Fruit fly (Drosophila melanogaster) Kc167 (cell line): ENCODE measurements around the gene CG15916.

Experiments
- Myc ChIP-seq: fragments of >200 bp; optimal IDR thresholded peaks from 2 replicates; lab custom pipeline; 2017; ENCODE audit warnings: missing external identifiers
- Sin3A ChIP-seq: fragments of >200 bp; optimal IDR thresholded peaks from 2 replicates; lab custom pipeline; 2018; ENCODE audit warnings: missing external identifiers
- h ChIP-seq: fragments of >200 bp; optimal IDR thresholded peaks from 3 replicates; lab custom pipeline; 2018; ENCODE audit warnings: missing external identifiers
- insv ChIP-seq: fragments of >200 bp; optimal IDR thresholded peaks from 3 replicates; lab custom pipeline; 2018; ENCODE audit warnings: missing external identifiers
- psq ChIP-seq: fragments of >200 bp; optimal IDR thresholded peaks from 2 replicates; lab custom pipeline; 2017; ENCODE audit warnings: missing external identifiers
- ttk ChIP-seq: sonication (Bioruptor generic); optimal IDR thresholded peaks from 2 replicates; lab custom pipeline; 2017; ENCODE audit warnings: missing external identifiers

The CG15916 gene

dm6 chrX:15866799-15867412, 23.5 kb upstream of the CG15916 start:
- no peak for TF ChIP-seq h
- no peak for TF ChIP-seq Sin3A (lab: Kevin White, UChicago)
- TF ChIP-seq insv (lab: Kevin White, UChicago), result no peak
- TF ChIP-seq ttk (lab: Kevin White, UChicago), result no peak

DNA sequence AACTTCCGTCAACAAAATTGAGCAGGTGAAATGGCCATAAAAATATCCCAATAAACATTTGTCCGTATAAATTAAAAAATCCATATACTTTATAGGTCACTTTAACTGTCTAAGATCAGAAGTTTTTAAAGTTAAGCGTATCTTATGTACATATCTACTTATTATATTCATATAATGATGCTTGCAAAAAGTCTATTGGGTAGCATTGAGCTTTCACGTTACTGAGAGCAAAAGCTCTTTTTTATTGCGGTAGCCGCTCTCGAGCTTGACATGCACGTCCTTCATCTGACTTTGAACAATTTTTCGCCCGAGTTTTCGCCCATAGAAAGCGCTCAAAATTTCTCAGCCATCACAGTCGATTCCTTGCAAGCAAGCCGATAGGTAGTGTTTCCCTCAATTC, 22.5 kb upstream of the CG15916 start, which contains the start of gene Gapdh2:
TSS of gene Gapdh2 (plus strand) at position 283 of the 400 bp plus-strand sequence.
- TF ChIP-seq ttk (lab: Kevin White, UChicago) (no peak), h (no peak), Myc (no peak), psq (lab: Kevin White, UChicago) (no peak), Sin3A (lab: Kevin White, UChicago) (no peak), insv (lab: Kevin White, UChicago) (no peak)

DNA sequence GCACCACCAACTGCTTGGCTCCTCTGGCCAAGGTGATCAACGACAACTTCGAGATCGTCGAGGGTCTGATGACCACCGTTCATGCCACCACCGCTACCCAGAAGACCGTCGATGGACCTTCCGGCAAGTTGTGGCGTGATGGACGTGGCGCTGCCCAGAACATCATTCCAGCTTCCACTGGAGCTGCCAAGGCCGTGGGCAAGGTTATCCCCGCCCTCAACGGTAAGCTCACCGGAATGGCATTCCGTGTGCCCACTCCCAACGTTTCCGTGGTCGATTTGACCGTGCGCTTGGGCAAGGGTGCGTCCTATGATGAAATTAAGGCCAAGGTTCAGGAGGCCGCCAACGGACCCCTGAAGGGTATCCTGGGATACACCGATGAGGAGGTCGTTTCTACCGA, 21.6 kb upstream of the CG15916 start:
- no peak for TF ChIP-seq psq (lab: Kevin White, UChicago)
- TF ChIP-seq h, result no peak
- TF ChIP-seq Sin3A (lab: Kevin White, UChicago), result no peak
- no peak for TF ChIP-seq Myc
- no peak for TF ChIP-seq insv (lab: Kevin White, UChicago)
- peak; percentile 81 for TF ChIP-seq ttk (lab: Kevin White, UChicago)

- TF ChIP-seq insv (lab: Kevin White, UChicago), result no peak
- TF ChIP-seq Sin3A (lab: Kevin White, UChicago), result no peak
These were observed 20.5 kb upstream of the CG15916 start, which contains the start of gene CG16952 for dm6 chrX:15869843-15870242. TSS of gene CG16952 (plus strand) at chrX:15870183.

DNA sequence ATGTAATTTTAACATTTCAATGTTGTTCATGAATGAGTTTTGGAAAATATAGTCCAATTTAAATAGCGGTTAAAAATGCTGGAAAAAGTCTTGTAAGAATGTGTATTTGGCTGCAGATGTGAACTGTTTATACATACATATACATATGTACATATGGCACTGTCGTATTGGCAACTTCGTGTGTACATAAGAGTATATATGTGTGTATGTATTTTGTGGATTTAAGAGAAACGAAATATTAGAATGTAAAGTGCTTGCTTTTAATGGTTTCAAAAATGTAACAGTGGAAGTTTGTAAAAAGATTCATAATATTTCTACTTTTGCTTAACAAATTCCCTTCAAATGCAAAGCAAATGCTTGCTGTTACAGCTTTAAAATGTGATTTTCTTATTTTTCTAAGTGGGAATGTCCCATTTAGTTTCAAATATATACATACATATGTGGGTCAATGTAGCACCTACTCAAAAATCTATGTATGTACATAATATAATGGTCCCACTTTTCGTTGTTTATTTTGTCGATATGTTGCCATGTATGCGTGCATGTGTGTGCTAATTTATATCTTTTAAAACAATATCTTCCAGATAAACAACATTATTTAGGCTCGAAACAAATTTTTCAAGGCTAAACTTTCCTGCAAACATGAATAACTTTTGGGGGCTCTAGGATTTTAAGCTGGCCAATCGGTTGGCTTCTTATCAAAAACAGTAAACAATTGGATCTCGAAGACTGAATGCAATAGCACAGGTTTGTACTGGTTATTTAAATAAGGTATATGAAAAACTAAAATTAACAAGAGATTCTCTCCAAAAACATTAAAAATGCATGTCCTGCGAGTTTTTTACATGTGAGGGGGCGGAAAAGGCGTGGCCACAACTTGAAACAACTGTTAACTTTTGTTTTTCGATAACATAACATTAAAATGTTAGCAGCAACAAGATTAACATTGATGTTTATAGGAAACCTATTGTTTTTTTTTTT, 19.3 kb upstream of the CG15916 start:
- TF ChIP-seq Myc (no peak), insv (lab: Kevin White, UChicago) (no peak), ttk (lab: Kevin White, UChicago) (no peak), Sin3A (lab: Kevin White, UChicago) (no peak), psq (lab: Kevin White, UChicago) (no peak)

- no peak for TF ChIP-seq Sin3A (lab: Kevin White, UChicago)
- TF ChIP-seq ttk (lab: Kevin White, UChicago), result no peak
- TF ChIP-seq insv (lab: Kevin White, UChicago), result no peak
- TF ChIP-seq h, result no peak
- TF ChIP-seq Myc, result no peak
- no peak for TF ChIP-seq psq (lab: Kevin White, UChicago)
These were observed 16.0 kb upstream of the CG15916 start for dm6 chrX:15874437-15874836.

DNA sequence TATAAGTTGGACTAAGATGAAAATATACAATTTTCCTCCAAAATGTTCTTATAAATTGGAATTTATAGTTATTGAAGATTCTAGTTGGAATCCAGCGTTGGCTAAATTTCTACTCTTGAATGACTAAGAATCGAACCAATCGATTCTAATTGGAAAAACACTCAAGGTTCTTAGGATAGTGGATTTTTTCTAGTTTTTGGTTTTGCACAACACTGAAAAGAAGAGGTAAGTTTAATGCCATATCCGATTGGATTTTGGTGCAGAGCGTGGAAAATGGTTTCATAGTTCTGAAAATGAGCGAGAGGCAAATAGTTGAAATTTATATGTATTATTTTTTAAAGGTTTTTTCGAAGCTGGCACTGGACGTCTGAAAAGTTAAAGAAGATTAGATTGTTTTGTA, 14.8 kb upstream of the CG15916 start:
- TF ChIP-seq psq (lab: Kevin White, UChicago), result no peak
- no peak for TF ChIP-seq Sin3A (lab: Kevin White, UChicago)
- no peak for TF ChIP-seq insv (lab: Kevin White, UChicago)
- no peak for TF ChIP-seq h
- TF ChIP-seq ttk (lab: Kevin White, UChicago), result no peak
- TF ChIP-seq Myc, result no peak

dm6 chrX:15886411-15887246, 3.8 kb upstream of the CG15916 start:
- TF ChIP-seq insv (lab: Kevin White, UChicago) (no peak), psq (lab: Kevin White, UChicago) (peak; percentile 85)

DNA sequence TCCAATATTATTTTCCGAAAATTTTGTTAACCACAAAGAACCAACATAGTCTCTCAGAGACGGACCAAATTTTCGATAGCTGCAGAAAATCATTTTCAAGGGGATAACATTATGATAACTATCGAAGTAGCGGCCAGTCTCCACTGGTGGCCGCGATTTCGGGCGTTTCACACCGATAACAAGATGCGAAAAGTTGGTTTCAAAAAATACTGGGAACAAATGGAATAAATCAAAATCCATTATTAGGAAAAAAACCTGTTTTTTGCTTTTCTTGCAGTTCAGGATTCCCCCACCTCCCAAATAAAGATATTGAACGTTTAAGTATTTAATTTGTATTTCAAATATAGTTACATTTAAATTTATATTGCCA, 3.2 kb upstream of the CG15916 start, which contains the start of gene tay:
TSS of gene tay (minus strand) at position 65 of the 370 bp plus-strand sequence.
- TF ChIP-seq Myc, result no peak
- TF ChIP-seq psq (lab: Kevin White, UChicago), result no peak
- TF ChIP-seq h, result no peak
- TF ChIP-seq Sin3A (lab: Kevin White, UChicago), result no peak
- TF ChIP-seq ttk (lab: Kevin White, UChicago), result no peak
- no peak for TF ChIP-seq insv (lab: Kevin White, UChicago)

- no peak for TF ChIP-seq h
- TF ChIP-seq ttk (lab: Kevin White, UChicago), result no peak
- no peak for TF ChIP-seq Myc
These were observed 1.6 kb upstream of the CG15916 start for dm6 chrX:15888763-15889162.

DNA sequence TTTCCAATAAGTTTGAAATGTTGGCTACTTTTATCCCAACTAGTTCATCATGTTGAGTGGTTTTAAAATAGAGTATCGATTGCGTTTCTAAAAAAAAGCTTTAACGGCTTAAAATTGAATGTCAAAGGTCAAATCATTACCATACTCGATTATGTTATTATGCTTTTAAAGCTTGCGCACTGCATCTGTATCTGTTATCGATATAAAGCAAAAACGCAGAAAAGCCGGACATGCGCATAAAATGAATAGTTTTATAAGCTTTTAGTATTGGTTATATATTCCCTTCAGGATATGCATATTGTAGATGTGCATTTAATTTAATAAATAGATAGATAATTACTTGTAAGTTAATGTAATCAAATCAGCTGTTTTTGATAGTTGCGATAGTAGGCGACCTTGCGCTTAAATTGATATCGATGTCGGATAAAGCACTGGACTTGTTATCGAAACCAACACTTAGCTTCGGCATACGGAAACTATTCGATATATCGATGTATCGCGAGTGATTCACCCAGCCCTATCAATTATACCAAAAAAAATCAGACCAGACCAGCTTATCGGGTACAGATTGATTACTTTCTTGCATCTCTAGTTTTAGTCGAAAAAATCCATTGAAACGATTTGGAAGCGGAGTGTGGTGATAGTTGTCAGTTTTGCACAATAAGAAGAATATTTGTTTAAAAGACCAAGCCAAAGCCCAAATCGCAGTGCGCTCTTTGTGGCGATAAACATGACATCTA, 1.4 kb downstream of the CG15916 start, which contains the start of gene shi:
TSS of gene shi (plus strand) at position 511 of the 740 bp plus-strand sequence.
- TF ChIP-seq ttk (lab: Kevin White, UChicago), result no peak
- TF ChIP-seq Myc, result no peak
- no peak for TF ChIP-seq h
- TF ChIP-seq psq (lab: Kevin White, UChicago), result no peak
- no peak for TF ChIP-seq insv (lab: Kevin White, UChicago)
- no peak for TF ChIP-seq Sin3A (lab: Kevin White, UChicago)
